Worm (Caenorhabditis elegans): ENCODE results near the gene hmg-1.1.
"Not testable (repeated sequence)": the region's sequence is repeated elsewhere in the genome, so short reads cannot be mapped to it uniquely, and the experiment has no call there.

Gene hmg-1.1

DNA sequence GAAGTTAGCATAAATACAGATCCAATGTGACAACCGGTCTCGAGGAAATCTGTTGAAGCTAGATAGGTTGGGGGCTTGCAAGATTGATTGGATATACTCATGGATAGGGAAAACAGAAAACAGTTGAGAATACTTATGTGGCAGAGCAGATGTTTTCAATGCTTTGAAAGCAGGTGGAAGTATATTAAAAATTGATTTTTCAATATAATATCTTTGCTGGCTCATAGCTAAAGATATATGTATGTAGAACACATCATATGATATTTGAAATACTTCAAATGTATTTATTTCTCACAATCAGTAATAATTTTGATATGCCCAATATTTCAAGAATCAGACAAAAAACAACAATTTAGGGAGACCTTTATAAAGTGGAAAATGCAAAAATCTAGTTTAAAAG is 36.8 kb downstream of the hmg-1.1 start, which contains the start of gene srh-41:
srh-41 (minus strand) TSS at position 101 of the 400 bp plus-strand sequence.
- TF ChIP-seq him-1 (tag; optimal IDR thresholded peaks at IDR 0.05) (no peak), W03F9.2 (tag; optimal IDR thresholded peaks at IDR 0.05) (no peak), dao-5 (tag; optimal IDR thresholded peaks at IDR 0.05) (no peak)

DNA sequence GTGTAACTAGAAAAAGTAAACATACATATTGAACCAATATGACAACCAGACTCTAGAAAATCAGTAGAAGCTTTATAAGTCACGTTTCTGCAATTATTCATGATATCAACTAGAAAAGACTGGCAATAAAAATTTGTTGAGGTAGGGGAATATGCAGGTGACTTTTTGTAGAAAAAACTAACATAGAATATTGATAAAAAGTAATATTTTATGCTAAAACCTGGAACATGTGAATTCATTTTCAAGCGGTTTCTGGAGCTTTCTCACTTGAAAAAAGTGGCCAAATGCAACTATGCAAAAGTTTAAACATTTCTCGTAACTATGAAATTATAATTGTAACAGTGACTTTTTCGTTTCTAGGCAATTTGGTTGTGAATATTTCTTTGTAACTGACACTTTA is 38.5 kb downstream of the hmg-1.1 start, which contains the start of gene srh-42:
srh-42 (minus strand) TSS at position 101 of the 400 bp plus-strand sequence.
- TF ChIP-seq dao-5 (tag; optimal IDR thresholded peaks at IDR 0.05) (no peak), W03F9.2 (tag; optimal IDR thresholded peaks at IDR 0.05) (no peak), him-1 (tag; optimal IDR thresholded peaks at IDR 0.05) (no peak)

DNA sequence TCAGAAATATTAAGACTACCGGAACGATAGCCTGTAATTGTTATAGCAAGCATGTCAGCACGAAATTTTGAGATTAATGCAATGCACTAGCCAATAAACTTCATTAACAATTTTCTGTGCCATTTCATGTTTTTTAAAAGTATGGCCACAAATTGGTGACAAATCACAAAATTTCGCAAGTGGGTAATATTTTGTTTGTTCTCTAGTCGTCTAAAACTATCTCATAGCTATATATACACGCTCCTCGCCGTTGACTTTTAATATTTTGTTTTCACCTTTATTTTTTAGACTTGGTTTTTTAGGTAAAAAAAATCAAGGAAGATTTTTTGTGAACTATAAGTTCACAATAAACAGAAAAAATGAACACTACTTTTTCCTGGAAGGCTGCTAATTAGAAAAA is 40.4 kb downstream of the hmg-1.1 start:
- TF ChIP-seq him-1 (tag; optimal IDR thresholded peaks at IDR 0.05) (no peak), dao-5 (tag; optimal IDR thresholded peaks at IDR 0.05) (no peak), W03F9.2 (tag; optimal IDR thresholded peaks at IDR 0.05) (no peak)

DNA sequence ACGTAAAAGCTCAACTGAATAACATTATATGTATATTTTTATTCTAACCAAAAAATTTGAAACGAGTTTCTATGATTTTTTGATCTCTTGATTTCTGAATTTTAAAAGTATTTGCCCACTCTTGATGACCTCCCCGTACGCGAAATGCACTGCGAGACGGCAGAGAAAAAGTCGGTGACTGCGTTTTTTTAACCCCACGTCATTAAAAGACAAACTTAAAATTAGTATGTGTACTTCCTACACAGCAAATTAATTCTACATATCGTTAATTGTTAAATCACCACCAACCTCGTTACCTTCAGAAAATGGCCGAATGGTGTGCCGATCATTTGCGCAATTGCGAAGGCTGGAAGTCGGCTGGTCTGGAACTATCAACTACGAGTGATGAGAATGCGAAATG is 42.0 kb downstream of the hmg-1.1 start, which contains the start of gene Y54G11A.4:
Y54G11A.4 (plus strand) TSS at position 301 of the 400 bp plus-strand sequence.
- TF ChIP-seq him-1 (tag; optimal IDR thresholded peaks at IDR 0.05) (no peak), dao-5 (tag; optimal IDR thresholded peaks at IDR 0.05) (no peak), W03F9.2 (tag; optimal IDR thresholded peaks at IDR 0.05) (no peak)

DNA sequence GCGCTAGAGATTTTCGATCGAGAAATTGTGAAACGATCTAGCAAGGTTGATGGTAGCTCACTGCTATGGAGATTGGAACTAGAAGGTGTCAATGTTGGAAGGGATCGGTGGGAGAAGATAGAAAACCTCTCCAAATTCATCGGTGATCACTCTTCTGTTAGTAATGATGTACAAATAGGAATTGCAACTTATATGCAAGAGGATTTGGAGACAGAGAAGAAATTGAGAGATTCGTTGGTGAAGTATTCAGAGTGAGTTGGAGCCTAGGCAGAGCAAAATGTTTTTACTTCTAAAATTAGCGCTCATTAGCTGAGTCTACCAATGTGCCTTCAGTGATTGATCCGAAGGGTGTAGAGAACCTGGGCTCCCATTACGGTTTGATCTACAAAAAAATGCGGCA is 43.9 kb downstream of the hmg-1.1 start:
- no peak for TF ChIP-seq dao-5 (tag; optimal IDR thresholded peaks at IDR 0.05)
- TF ChIP-seq him-1 (tag; optimal IDR thresholded peaks at IDR 0.05), result no peak
- no peak for TF ChIP-seq W03F9.2 (tag; optimal IDR thresholded peaks at IDR 0.05)

DNA sequence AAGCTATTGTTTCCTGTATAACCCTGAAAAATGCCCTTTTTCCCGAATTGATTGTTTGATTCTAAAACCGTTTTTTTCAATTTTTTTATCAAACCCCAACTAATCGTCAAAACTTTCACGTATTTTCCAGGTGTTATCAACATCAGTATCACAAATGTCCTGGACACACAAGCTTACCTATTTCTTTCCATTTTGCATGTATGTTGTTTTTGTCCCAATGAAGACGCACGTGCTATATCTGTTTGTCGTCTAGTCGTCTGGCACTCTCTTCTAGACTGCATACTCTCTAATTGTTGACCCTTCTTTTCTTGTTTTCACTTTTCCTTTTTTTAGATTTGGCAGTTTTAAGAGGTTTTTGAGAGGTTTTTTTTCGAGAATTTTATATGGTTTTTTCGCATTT is 45.8 kb downstream of the hmg-1.1 start:
- TF ChIP-seq W03F9.2 (tag; optimal IDR thresholded peaks at IDR 0.05) (peak; percentile 47), him-1 (tag; optimal IDR thresholded peaks at IDR 0.05) (no peak), dao-5 (tag; optimal IDR thresholded peaks at IDR 0.05) (no peak)

DNA sequence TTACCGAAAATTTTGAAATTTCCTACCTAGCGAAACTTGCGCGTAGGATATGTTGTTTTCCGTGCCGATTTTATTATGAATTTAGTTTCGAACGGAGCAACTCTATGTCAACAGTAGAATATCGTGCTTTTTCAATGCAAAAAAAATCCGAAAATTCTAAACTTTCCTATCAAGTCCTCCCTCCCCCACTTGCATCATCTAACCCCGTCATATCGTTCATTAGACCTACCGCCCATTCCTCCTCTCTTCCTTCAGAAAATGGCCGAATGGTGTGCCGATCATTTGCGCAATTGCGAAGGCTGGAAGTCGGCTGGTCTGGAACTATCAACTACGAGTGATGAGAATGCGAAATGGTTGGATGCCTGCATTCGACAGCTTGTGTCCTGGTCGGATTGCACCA is 46.6 kb downstream of the hmg-1.1 start, which contains the start of gene Y54G11A.7:
Y54G11A.7 (plus strand) TSS at position 256 of the 400 bp plus-strand sequence.
- TF ChIP-seq W03F9.2, dao-5, him-1 (tag; optimal IDR thresholded peaks at IDR 0.05): not testable (repeated sequence)

DNA sequence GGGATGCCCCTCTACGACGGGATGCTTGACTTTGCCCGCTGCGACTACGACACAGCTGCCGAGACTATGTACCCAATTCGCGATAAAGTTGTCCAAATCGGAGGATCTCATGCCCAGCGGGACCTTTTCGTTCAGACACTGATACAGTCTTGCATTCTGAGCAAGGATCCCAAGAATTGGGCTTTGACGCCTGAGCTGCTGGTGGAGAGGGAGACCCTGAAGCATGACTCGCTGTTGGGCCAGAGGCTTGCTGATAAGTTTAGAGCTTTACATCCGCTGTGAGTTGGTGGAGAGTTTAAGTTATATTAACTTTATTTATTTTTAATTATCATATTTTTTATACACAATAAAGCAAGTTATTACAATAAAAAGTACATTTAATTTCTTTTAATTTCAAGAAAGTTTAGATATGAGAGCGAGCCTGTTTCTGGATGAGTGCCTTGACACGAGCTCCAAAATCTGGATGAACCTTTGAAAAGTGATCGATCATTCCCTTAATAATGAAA is 48.8 kb downstream of the hmg-1.1 start:
- TF ChIP-seq W03F9.2 (tag; optimal IDR thresholded peaks at IDR 0.05), result no peak
- no peak for TF ChIP-seq him-1 (tag; optimal IDR thresholded peaks at IDR 0.05)
- TF ChIP-seq dao-5 (tag; optimal IDR thresholded peaks at IDR 0.05), result no peak

Measured in whole organism, L4/young adult.